Fruit fly (Drosophila melanogaster): ENCODE measurements around the gene sn.

The sn gene

DNA sequence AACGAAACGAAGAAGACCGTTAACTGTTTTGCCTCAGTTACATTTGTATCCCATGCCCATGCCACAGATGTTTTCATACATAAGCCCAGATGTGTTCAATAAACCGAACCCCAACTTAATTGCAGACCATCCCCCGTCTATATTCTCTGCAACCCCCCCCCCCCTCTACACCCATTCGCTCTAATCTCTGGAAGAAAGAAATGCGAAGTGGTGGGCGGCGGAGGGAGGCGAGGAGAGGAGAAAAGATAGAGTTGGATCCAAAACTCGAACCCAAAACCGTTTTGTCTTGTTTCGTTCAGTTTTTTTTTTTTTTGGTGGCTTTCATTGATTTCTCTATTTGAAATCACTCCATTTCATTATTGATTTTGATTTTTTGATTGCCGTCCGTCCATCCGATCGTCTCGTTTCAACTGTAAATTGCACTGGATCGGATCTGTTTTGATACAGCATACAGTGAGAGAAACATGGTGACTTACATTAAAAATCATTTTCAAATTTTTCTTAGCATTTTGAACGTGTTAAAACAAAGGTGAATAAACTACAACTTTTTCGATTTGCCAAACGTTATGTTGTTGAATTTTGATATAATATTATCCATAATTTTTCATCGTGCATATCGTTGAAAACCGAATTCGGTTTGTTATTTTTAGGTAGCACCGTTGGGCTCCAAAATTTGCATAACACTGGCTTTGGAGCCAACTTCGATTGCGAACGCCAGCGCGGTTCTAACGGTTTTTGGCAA is 11.9 kb downstream of the sn start (continued):
- TF ChIP-seq CG17829 (tag; optimal IDR thresholded peaks at IDR 0.05) (peak; percentile 23), slp2 (GFP tag; optimal IDR thresholded peaks at IDR 0.05) (no peak), pb (GFP tag; optimal IDR thresholded peaks at IDR 0.05) (no peak), dan (GFP tag; IDR thresholded peaks at IDR 0.05) (no peak), CG2889 (GFP tag; IDR thresholded peaks at IDR 0.05) (no peak)

- TF ChIP-seq CG1603 (tag; optimal IDR thresholded peaks at IDR 0.05) (peak; percentile 38), pros (GFP tag; optimal IDR thresholded peaks at IDR 0.05) (peak; percentile 49), sd (tag; optimal IDR thresholded peaks at IDR 0.05) (peak; percentile 49), wek (GFP tag; optimal IDR thresholded peaks at IDR 0.05) (no peak), p53 (GFP tag; optimal IDR thresholded peaks at IDR 0.05) (no peak), Awh (GFP tag; IDR thresholded peaks at IDR 0.05) (no peak), eve (GFP tag; optimal IDR thresholded peaks at IDR 0.05) (peak in 1 of 2 experiments; percentile 46), CG32772 (GFP tag; IDR thresholded peaks at IDR 0.05) (no peak), Ets65A (GFP tag) (peak; percentile 83), HLHmδ (GFP tag; optimal IDR thresholded peaks at IDR 0.05) (peak; percentile 44), D19A (tag; optimal IDR thresholded peaks at IDR 0.05) (peak; percentile 84), exex (tag; optimal IDR thresholded peaks at IDR 0.05) (no peak), CG2199 (GFP tag; IDR thresholded peaks at IDR 0.05) (no peak), kni (GFP tag; optimal IDR thresholded peaks at IDR 0.05) (peak; percentile 39), MBD-R2 (GFP tag; IDR thresholded peaks at IDR 0.05) (no peak), z (GFP tag; IDR thresholded peaks at IDR 0.05) (no peak), Lpt (GFP tag; optimal IDR thresholded peaks at IDR 0.05) (peak; percentile 51), CG15479 (GFP tag; optimal IDR thresholded peaks at IDR 0.05) (peak; percentile 33), sens (GFP tag) (peak; percentile 3), crol (GFP tag; IDR thresholded peaks at IDR 0.05) (peak; percentile 51), Hr39 (optimal IDR thresholded peaks at IDR 0.05) (peak; percentile 98), D19B (GFP tag; optimal IDR thresholded peaks at IDR 0.05) (peak; percentile 48), tio (GFP tag; optimal IDR thresholded peaks at IDR 0.05) (no peak), CG1832 (GFP tag; optimal IDR thresholded peaks at IDR 0.05) (peak; percentile 75), CG9437 (GFP tag; optimal IDR thresholded peaks at IDR 0.05) (no peak), Med (GFP tag) (peak; percentile 37), dm (GFP tag; optimal IDR thresholded peaks at IDR 0.05) (no peak), tll (GFP tag; optimal IDR thresholded peaks at IDR 0.05) (peak in 1 of 2 experiments; percentile 54), cg (GFP tag; optimal IDR thresholded peaks at IDR 0.05) (peak; percentile 30), row (GFP tag; IDR thresholded peaks at IDR 0.05) (peak; percentile 50), lab (GFP tag; optimal IDR thresholded peaks at IDR 0.05) (no peak), pan (optimal IDR thresholded peaks at IDR 0.05) (peak in 1 of 2 experiments; percentile 28), pan (GFP tag; optimal IDR thresholded peaks at IDR 0.05 in 1 of 2, IDR thresholded peaks at IDR 0.05 in 1 of 2) (peak in 1 of 2 experiments; percentile 64), Opbp (GFP tag; IDR thresholded peaks at IDR 0.05; ENCODE audit: partially characterized antibody) (no peak), CG17328 (GFP tag; IDR thresholded peaks at IDR 0.05) (no peak), cad (GFP tag; optimal IDR thresholded peaks at IDR 0.05) (peak; percentile 56), Hr51 (GFP tag; optimal IDR thresholded peaks at IDR 0.05) (no peak)
Measured at dm6 chrX:7976976-7977834, 13.4 kb downstream of the sn start.

Data from whole organism, embryonic.